1 worm cellular context compared by ENCODE assay signal in the genomic region with DNA sequence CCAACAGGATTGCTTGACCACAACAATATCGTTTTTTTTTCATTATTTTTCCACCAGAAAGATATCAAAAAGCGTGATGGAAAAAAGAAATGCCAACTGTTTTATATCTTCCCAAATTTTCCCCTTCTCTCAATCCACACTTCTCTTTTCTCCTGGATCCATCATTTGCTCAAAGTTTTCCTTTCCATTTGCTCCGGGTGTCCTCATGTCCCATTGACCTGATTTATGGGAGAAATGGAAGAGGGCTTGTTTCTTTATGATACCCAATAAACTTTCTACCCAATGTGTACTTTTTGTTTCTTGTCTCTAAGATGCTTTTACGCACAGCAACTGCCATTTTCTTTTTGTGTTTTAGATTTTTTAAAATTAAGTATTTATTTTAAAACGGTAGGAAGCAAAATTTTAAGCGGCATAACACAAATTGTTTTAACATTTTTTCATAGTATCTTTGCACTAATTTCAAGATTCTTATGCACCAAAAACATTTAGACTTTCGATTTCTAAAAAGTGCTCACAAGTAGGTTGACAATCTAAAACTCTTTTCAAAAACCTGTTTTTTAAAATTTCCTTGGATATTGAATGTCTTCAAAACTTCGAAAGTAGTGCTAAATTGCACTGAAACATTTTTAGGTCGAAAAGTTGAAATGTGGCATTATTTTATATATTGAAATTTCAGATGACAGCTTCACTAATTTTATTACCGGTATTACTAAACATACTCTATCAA.
A peak's percentile ranks its signal among the peaks of the same experiment; 100 is the strongest.
TF ChIP-seq lines count a peak whose summit lies in the region.

A gene (plus strand): TSS at position 677 of the 727 bp plus-strand sequence.

TF ChIP-seq in whole organism, L2 larva, 48 proteins besides CTCF, POLR2A, EP300 and RAD21 (continued from another document):
- no peak for TF ChIP-seq peb-1 (tag; optimal IDR thresholded peaks at IDR 0.05; lab: Kevin White, UChicago)
- no peak for TF ChIP-seq Y55F3AM.14 (GFP tag; optimal IDR thresholded peaks at IDR 0.05; lab: Kevin White, UChicago)
- TF ChIP-seq gmeb-1 (tag; optimal IDR thresholded peaks at IDR 0.05; lab: Kevin White, UChicago) = no peak
- TF ChIP-seq sma-9 (GFP tag; optimal IDR thresholded peaks at IDR 0.05; lab: Kevin White, UChicago) = peak; percentile 13
- TF ChIP-seq sma-9 (tag; optimal IDR thresholded peaks at IDR 0.05; lab: Kevin White, UChicago) = no peak
- TF ChIP-seq lin-13 (GFP tag; optimal IDR thresholded peaks at IDR 0.05; lab: Kevin White, UChicago) = no peak
- peak; percentile 33 for TF ChIP-seq mab-5 (tag; optimal IDR thresholded peaks at IDR 0.05; lab: Kevin White, UChicago)
- no peak for TF ChIP-seq unc-39 (tag; optimal IDR thresholded peaks at IDR 0.05; lab: Kevin White, UChicago)
- TF ChIP-seq alr-1 (tag; optimal IDR thresholded peaks at IDR 0.05; lab: Kevin White, UChicago) = no peak
- no peak for TF ChIP-seq lin-39 (tag; optimal IDR thresholded peaks at IDR 0.05; lab: Kevin White, UChicago)
- TF ChIP-seq ama-1 (optimal IDR thresholded peaks at IDR 0.05; lab: Kevin White, UChicago) = no peak
- no peak for TF ChIP-seq mdl-1 (tag; optimal IDR thresholded peaks at IDR 0.05; lab: Kevin White, UChicago)
- TF ChIP-seq lin-11 (tag; optimal IDR thresholded peaks at IDR 0.05; lab: Kevin White, UChicago) = no peak
- no peak for TF ChIP-seq mbf-1 (tag; optimal IDR thresholded peaks at IDR 0.05; lab: Kevin White, UChicago)
- no peak for TF ChIP-seq blmp-1 (tag; optimal IDR thresholded peaks at IDR 0.05; lab: Kevin White, UChicago; ENCODE audit: insufficient read depth)
- peak in 1 of 2 experiments; percentile 25 for TF ChIP-seq lsy-2 (tag; optimal IDR thresholded peaks at IDR 0.05; lab: Kevin White, UChicago)
- no peak for TF ChIP-seq crh-2 (tag; optimal IDR thresholded peaks at IDR 0.05; lab: Kevin White, UChicago)
- TF ChIP-seq ztf-1 (GFP tag; conservative IDR thresholded peaks at IDR 0.05; lab: Robert Waterston, UW) = no peak
